Worm (Caenorhabditis elegans): Measurements from ENCODE around the gene Y69A2AR.28.
A peak's percentile ranks its signal among the peaks of the same experiment; 100 is the strongest.

The Y69A2AR.28 gene

ce11 chrIV:2607513-2608101 is 5.3 kb downstream of the Y69A2AR.28 start, which contains the start of gene vamp-7:
TSS of gene vamp-7 (plus strand) at chrIV:2608051.
- TF ChIP-seq ceh-20 (GFP tag; IDR thresholded peaks at IDR 0.05) = no peak
- TF ChIP-seq mes-2 (tag; optimal IDR thresholded peaks at IDR 0.05; ENCODE audit: poor library complexity, severe bottlenecking) = peak; percentile 3
- no peak for TF ChIP-seq skn-1 (tag; optimal IDR thresholded peaks at IDR 0.05)
- no peak for TF ChIP-seq Y5F2A.4 (GFP tag; optimal IDR thresholded peaks at IDR 0.05)
- no peak for TF ChIP-seq madf-5 (GFP tag; IDR thresholded peaks at IDR 0.05)
- TF ChIP-seq aha-1 (tag) = peak; percentile 47
- TF ChIP-seq ama-1 (optimal IDR thresholded peaks at IDR 0.05) = peak; percentile 4
- TF ChIP-seq lin-29 (GFP tag; IDR thresholded peaks at IDR 0.05) = no peak
- no peak for TF ChIP-seq nhr-11 (tag; optimal IDR thresholded peaks at IDR 0.05)
- TF ChIP-seq ceh-44 (GFP tag; IDR thresholded peaks at IDR 0.05) = no peak
- no peak for TF ChIP-seq dpl-1 (GFP tag; optimal IDR thresholded peaks at IDR 0.05)
- no peak for TF ChIP-seq zip-2 (tag; optimal IDR thresholded peaks at IDR 0.05)
- TF ChIP-seq duxl-1 (tag; optimal IDR thresholded peaks at IDR 0.05; ENCODE audit: poor library complexity) = no peak
- no peak for TF ChIP-seq ceh-32 (tag; optimal IDR thresholded peaks at IDR 0.05; ENCODE audit: poor library complexity)
- TF ChIP-seq ctbp-1 (GFP tag; IDR thresholded peaks at IDR 0.05) = no peak
- peak; percentile 37 for TF ChIP-seq T20F7.1 (GFP tag; optimal IDR thresholded peaks at IDR 0.05)
- no peak for TF ChIP-seq mxl-3 (GFP tag; optimal IDR thresholded peaks at IDR 0.05)
- TF ChIP-seq zfp-3 (GFP tag; conservative IDR thresholded peaks at IDR 0.05) = 0 out of 2 replicates have a peak, but pooled peaks have one; percentile 40
- no peak for TF ChIP-seq daf-16 (GFP tag; optimal IDR thresholded peaks at IDR 0.05)
- peak; percentile 5 for TF ChIP-seq daf-16 (tag; optimal IDR thresholded peaks at IDR 0.05)
- no peak for TF ChIP-seq mdt-29 (GFP tag; IDR thresholded peaks at IDR 0.05)
- TF ChIP-seq daf-12 (tag; optimal IDR thresholded peaks at IDR 0.05) = no peak
- TF ChIP-seq egl-43 (GFP tag; IDR thresholded peaks at IDR 0.05) = no peak
- no peak for TF ChIP-seq nhr-102 (tag; optimal IDR thresholded peaks at IDR 0.05)
- no peak for TF ChIP-seq cey-2 (tag; optimal IDR thresholded peaks at IDR 0.05; ENCODE audit: borderline replicate concordance, insufficient read depth)
- peak; percentile 48 for TF ChIP-seq mep-1 (tag; optimal IDR thresholded peaks at IDR 0.05)
- no peak for TF ChIP-seq arid-1 (GFP tag; conservative IDR thresholded peaks at IDR 0.05)
- no peak for TF ChIP-seq ZK546.5 (tag; optimal IDR thresholded peaks at IDR 0.05)
- TF ChIP-seq fkh-10 (GFP tag; optimal IDR thresholded peaks at IDR 0.05) = no peak
- TF ChIP-seq lin-38 (GFP tag; IDR thresholded peaks at IDR 0.05) = peak; percentile 41
- no peak for TF ChIP-seq ceh-62 (tag; optimal IDR thresholded peaks at IDR 0.05)
- no peak for TF ChIP-seq unc-62 (GFP tag; optimal IDR thresholded peaks at IDR 0.05 in 1 of 2)
- no peak for TF ChIP-seq unc-62 (tag; optimal IDR thresholded peaks at IDR 0.05)
- TF ChIP-seq sdz-12 (GFP tag; optimal IDR thresholded peaks at IDR 0.05) = peak; percentile 11
- peak; percentile 27 for TF ChIP-seq unc-130 (GFP tag; optimal IDR thresholded peaks at IDR 0.05)
- no peak for TF ChIP-seq lin-1 (GFP tag; IDR thresholded peaks at IDR 0.05)
- no peak for TF ChIP-seq spr-1 (tag; optimal IDR thresholded peaks at IDR 0.05)
- TF ChIP-seq Y48G9A.11 (GFP tag; IDR thresholded peaks at IDR 0.05) = peak; percentile 72
- TF ChIP-seq lim-7 (GFP tag; IDR thresholded peaks at IDR 0.05) = no peak
- TF ChIP-seq D1046.2 (GFP tag; IDR thresholded peaks at IDR 0.05) = 0 out of 2 replicates have a peak, but pooled peaks have one; percentile 27
- no peak for TF ChIP-seq nhr-111 (GFP tag; optimal IDR thresholded peaks at IDR 0.05)

DNA sequence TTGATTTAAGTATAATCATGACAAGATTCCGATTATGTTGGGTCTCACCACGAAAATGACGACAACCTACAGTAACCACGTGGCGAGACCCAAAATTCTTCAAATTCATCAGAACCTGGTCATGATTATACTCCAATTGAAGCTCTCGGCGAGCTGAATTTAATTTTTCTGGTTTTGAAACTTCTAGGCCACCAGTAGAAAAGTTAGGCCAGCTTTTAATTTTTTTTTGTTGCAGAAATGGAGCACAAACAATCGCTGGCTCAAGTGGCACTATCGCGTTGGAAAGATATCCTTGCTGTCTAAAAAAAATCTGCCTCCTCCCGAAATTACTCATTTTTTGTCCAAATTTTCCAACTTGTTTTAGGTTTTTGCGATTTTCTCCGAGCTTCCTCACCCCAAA is 6.3 kb downstream of the Y69A2AR.28 start:
- TF ChIP-seq aha-1 (tag) (peak; percentile 91), hlh-11 (tag; optimal IDR thresholded peaks at IDR 0.05) (no peak)
